Worm (Caenorhabditis elegans): Measurements from ENCODE around the gene cyp-35C1.

cyp-35C1 gene

ce11 chrV:13880163-13880562, 18.1 kb downstream of the cyp-35C1 start:
- TF ChIP-seq R02D3.7 (tag; optimal IDR thresholded peaks at IDR 0.05) (no peak), C34F6.9 (tag; optimal IDR thresholded peaks at IDR 0.05) (peak; percentile 33)

- TF ChIP-seq peb-1 (tag; optimal IDR thresholded peaks at IDR 0.05) (no peak), unc-55 (GFP tag; optimal IDR thresholded peaks at IDR 0.05) (no peak), lsy-2 (tag; optimal IDR thresholded peaks at IDR 0.05) (no peak), nhr-10 (tag; optimal IDR thresholded peaks at IDR 0.05) (no peak), lin-11 (tag; optimal IDR thresholded peaks at IDR 0.05) (no peak), crh-2 (tag; optimal IDR thresholded peaks at IDR 0.05) (peak; percentile 66), sma-9 (GFP tag; optimal IDR thresholded peaks at IDR 0.05) (peak; percentile 70), sma-9 (tag; optimal IDR thresholded peaks at IDR 0.05) (no peak), nhr-21 (tag; optimal IDR thresholded peaks at IDR 0.05) (no peak), fos-1 (tag; optimal IDR thresholded peaks at IDR 0.05) (peak; percentile 94)
Observed at ce11 chrV:13879241-13879640, 19.0 kb downstream of the cyp-35C1 start, which contains the start of gene lbp-7. TSS of gene lbp-7 (plus strand) at chrV:13879552.

ce11 chrV:13878226-13878625, 20.1 kb downstream of the cyp-35C1 start:
- TF ChIP-seq alr-1 (tag; optimal IDR thresholded peaks at IDR 0.05), result no peak
- peak; percentile 30 for TF ChIP-seq nhr-25 (tag; optimal IDR thresholded peaks at IDR 0.05)
- no peak for TF ChIP-seq unc-39 (tag; optimal IDR thresholded peaks at IDR 0.05)
- no peak for TF ChIP-seq aly-2 (tag; optimal IDR thresholded peaks at IDR 0.05)
- peak; percentile 71 for TF ChIP-seq sma-9 (GFP tag; optimal IDR thresholded peaks at IDR 0.05)
- no peak for TF ChIP-seq sma-9 (tag; optimal IDR thresholded peaks at IDR 0.05)
- peak; percentile 63 for TF ChIP-seq fos-1 (tag; optimal IDR thresholded peaks at IDR 0.05)
- peak; percentile 37 for TF ChIP-seq crh-2 (tag; optimal IDR thresholded peaks at IDR 0.05)
- peak; percentile 25 for TF ChIP-seq sma-3 (GFP tag; optimal IDR thresholded peaks at IDR 0.05)
- peak; percentile 7 for TF ChIP-seq gmeb-1 (tag; optimal IDR thresholded peaks at IDR 0.05)
- no peak for TF ChIP-seq F13H6.1 (tag; optimal IDR thresholded peaks at IDR 0.05)

- TF ChIP-seq aly-2 (tag; optimal IDR thresholded peaks at IDR 0.05), result no peak
- no peak for TF ChIP-seq zag-1 (tag; optimal IDR thresholded peaks at IDR 0.05)
- no peak for TF ChIP-seq dmd-4 (tag; optimal IDR thresholded peaks at IDR 0.05)
- no peak for TF ChIP-seq ztf-4 (tag; optimal IDR thresholded peaks at IDR 0.05)
- TF ChIP-seq nhr-10 (tag; optimal IDR thresholded peaks at IDR 0.05), result no peak
- no peak for TF ChIP-seq nhr-21 (tag; optimal IDR thresholded peaks at IDR 0.05)
- no peak for TF ChIP-seq nhr-11 (tag; optimal IDR thresholded peaks at IDR 0.05)
- no peak for TF ChIP-seq ztf-1 (GFP tag; conservative IDR thresholded peaks at IDR 0.05)
- TF ChIP-seq ZK546.5 (tag; optimal IDR thresholded peaks at IDR 0.05), result no peak
- no peak for TF ChIP-seq skn-1 (tag; optimal IDR thresholded peaks at IDR 0.05)
- TF ChIP-seq mab-5 (tag; optimal IDR thresholded peaks at IDR 0.05), result no peak
- TF ChIP-seq nhr-25 (tag; optimal IDR thresholded peaks at IDR 0.05), result no peak
- no peak for TF ChIP-seq mbf-1 (tag; optimal IDR thresholded peaks at IDR 0.05)
- no peak for TF ChIP-seq lin-11 (tag; optimal IDR thresholded peaks at IDR 0.05)
- TF ChIP-seq F13H6.1 (tag; optimal IDR thresholded peaks at IDR 0.05), result no peak
Observed at ce11 chrV:13876529-13876928, 21.8 kb downstream of the cyp-35C1 start, which contains the start of gene T22G5.1. TSS of gene T22G5.1 (plus strand) at chrV:13876829.

ce11 chrV:13873323-13873722, 25.0 kb downstream of the cyp-35C1 start:
- TF ChIP-seq sem-4 (tag; optimal IDR thresholded peaks at IDR 0.05), result no peak
- TF ChIP-seq nhr-23 (tag; optimal IDR thresholded peaks at IDR 0.05), result no peak
- TF ChIP-seq nhr-12 (tag; optimal IDR thresholded peaks at IDR 0.05), result no peak

- no peak for TF ChIP-seq lin-39 (tag; optimal IDR thresholded peaks at IDR 0.05)
- no peak for TF ChIP-seq ztf-1 (GFP tag; conservative IDR thresholded peaks at IDR 0.05)
- no peak for TF ChIP-seq ztf-11 (tag; optimal IDR thresholded peaks at IDR 0.05)
- no peak for TF ChIP-seq zag-1 (tag; optimal IDR thresholded peaks at IDR 0.05)
- TF ChIP-seq nhr-6 (tag; optimal IDR thresholded peaks at IDR 0.05), result no peak
- no peak for TF ChIP-seq lin-11 (tag; optimal IDR thresholded peaks at IDR 0.05)
Observed at ce11 chrV:13872895-13873294, 25.4 kb downstream of the cyp-35C1 start, which contains the start of gene cpt-5. TSS of gene cpt-5 (plus strand) at chrV:13873195.

All from whole organism, L2 larva.